Fruit fly (Drosophila melanogaster) whole organism, embryonic: ENCODE data around the gene Cpr62Bc.

Experiments
- Atf6 ChIP-seq: fragments of 200-800 bp; sonication (Bioruptor generic); IDR thresholded peaks from 2 replicates; pipeline ENCODE4 v1.3.6; 2022; ENCODE audit warnings: missing biosample characterization, missing genetic modification characterization
- Blimp-1 ChIP-seq: fragments of 200-800 bp; sonication (Bioruptor generic); optimal IDR thresholded peaks from 3 replicates; lab custom pipeline; 2018; ENCODE audit warnings: missing biosample characterization, missing genetic modification characterization, mild to moderate bottlenecking, moderate library complexity, missing genetic modification reagents
- CG10147 ChIP-seq: fragments of 200-800 bp; sonication (Bioruptor generic); optimal IDR thresholded peaks from 2 replicates; lab custom pipeline; 2019; ENCODE audit warnings: missing biosample characterization, mild to moderate bottlenecking, missing genetic modification characterization, moderate library complexity
- CG10565 ChIP-seq: fragments of 200-800 bp; sonication (Bioruptor generic); optimal IDR thresholded peaks from 3 replicates; lab custom pipeline; 2016; ENCODE audit warnings: missing biosample characterization, mild to moderate bottlenecking, missing genetic modification characterization
- CG11504 ChIP-seq: fragments of 200-800 bp; sonication (Bioruptor generic); optimal IDR thresholded peaks from 3 replicates; lab custom pipeline; 2019; ENCODE audit warnings: missing biosample characterization, mild to moderate bottlenecking, missing genetic modification characterization, moderate library complexity
- CG13424 ChIP-seq: fragments of 200-800 bp; sonication (Bioruptor generic); optimal IDR thresholded peaks from 2 replicates; lab custom pipeline; 2019; ENCODE audit warnings: missing biosample characterization, mild to moderate bottlenecking, missing genetic modification characterization, moderate library complexity
- CG13894 ChIP-seq: fragments of 200-800 bp; sonication (Bioruptor generic); optimal IDR thresholded peaks from 3 replicates; lab custom pipeline; 2018; ENCODE audit warnings: missing biosample characterization, mild to moderate bottlenecking, missing genetic modification characterization, moderate library complexity
- CG15479 ChIP-seq: fragments of 200-800 bp; sonication (Bioruptor generic); optimal IDR thresholded peaks from 3 replicates; lab custom pipeline; 2019; ENCODE audit warnings: missing biosample characterization, mild to moderate bottlenecking, missing genetic modification characterization, moderate library complexity
- CG1602 ChIP-seq: fragments of 200-800 bp; sonication (Bioruptor generic); optimal IDR thresholded peaks from 3 replicates; lab custom pipeline; 2016; ENCODE audit warnings: missing biosample characterization, missing genetic modification characterization
- CG17361 ChIP-seq: fragments of 200-800 bp; sonication (Bioruptor generic); IDR thresholded peaks from 3 replicates; pipeline ENCODE4 v1.3.6; 2022; ENCODE audit warnings: missing biosample characterization, missing genetic modification characterization
- CG43689 ChIP-seq: fragments of 200-800 bp; sonication (Bioruptor generic); IDR thresholded peaks from 2 replicates; pipeline ENCODE4 v1.3.6; 2022; ENCODE audit warnings: missing biosample characterization, missing genetic modification characterization
- CG4707 ChIP-seq: fragments of 200-800 bp; sonication (Bioruptor generic); optimal IDR thresholded peaks from 2 replicates; lab custom pipeline; 2018; ENCODE audit warnings: missing biosample characterization, mild to moderate bottlenecking, missing genetic modification characterization, moderate library complexity
- CG5245 ChIP-seq: fragments of 200-800 bp; sonication (Bioruptor generic); optimal IDR thresholded peaks from 3 replicates; lab custom pipeline; 2016; ENCODE audit warnings: missing biosample characterization, missing genetic modification characterization
- CG9876 ChIP-seq: fragments of 200-800 bp; sonication (Bioruptor generic); optimal IDR thresholded peaks from 2 replicates; lab custom pipeline; 2016; ENCODE audit warnings: missing biosample characterization, missing genetic modification characterization
- Dbx ChIP-seq: fragments of 200-800 bp; sonication (Bioruptor generic); IDR thresholded peaks from 3 replicates; pipeline ENCODE4 v1.3.6; 2022; ENCODE audit warnings: missing biosample characterization, missing genetic modification characterization
- Dek ChIP-seq: fragments of 200-800 bp; sonication (Bioruptor generic); optimal IDR thresholded peaks from 3 replicates; lab custom pipeline; 2019; ENCODE audit warnings: missing biosample characterization, mild to moderate bottlenecking, missing genetic modification characterization, moderate library complexity
- Dll ChIP-seq: fragments of 200-800 bp; sonication (Bioruptor generic); IDR thresholded peaks from 4 replicates; pipeline ENCODE4 v1.3.6; 2022; ENCODE audit warnings: missing biosample characterization, missing genetic modification characterization; ENCODE audit not compliant: partially characterized antibody
- Elba2 ChIP-seq: fragments of 200-800 bp; sonication (Bioruptor generic); optimal IDR thresholded peaks from 3 replicates; lab custom pipeline; 2016; ENCODE audit warnings: missing biosample characterization, missing genetic modification characterization
- Ets65A ChIP-seq: fragments of 200-800 bp; sonication (Bioruptor generic); peaks from one replicate; lab custom pipeline; 2016; ENCODE audit warnings: missing biosample characterization, missing genetic modification characterization
- Gsc ChIP-seq: fragments of 200-800 bp; sonication (Bioruptor generic); IDR thresholded peaks from 2 replicates; pipeline ENCODE4 v1.3.6; 2022; ENCODE audit warnings: missing biosample characterization, missing genetic modification characterization
- Hand ChIP-seq: fragments of 200-800 bp; sonication (Bioruptor generic); optimal IDR thresholded peaks from 2 replicates; lab custom pipeline; 2017; ENCODE audit warnings: mild to moderate bottlenecking, missing biosample characterization, missing genetic modification reagents, missing genetic modification characterization
- Hr39 ChIP-seq: fragments of >200 bp; optimal IDR thresholded peaks from 2 replicates; lab custom pipeline; 2017
- Hr51 ChIP-seq, 2 experiments: fragments of 200-800 bp; sonication (Bioruptor generic); optimal IDR thresholded peaks; 2 replicates in 1 of 2; 3 replicates in 1 of 2; lab custom pipeline; 2016 to 2018; ENCODE audit warnings: missing biosample characterization in 2 of 2, missing genetic modification characterization in 2 of 2, mild to moderate bottlenecking in 1 of 2, moderate library complexity in 1 of 2
- Meics ChIP-seq: fragments of 200-800 bp; sonication (Bioruptor generic); optimal IDR thresholded peaks from 2 replicates; lab custom pipeline; 2017; ENCODE audit warnings: missing biosample characterization, mild to moderate bottlenecking, missing genetic modification characterization
- Mes4 ChIP-seq: fragments of 200-800 bp; sonication (Bioruptor generic); optimal IDR thresholded peaks from 2 replicates; lab custom pipeline; 2016; ENCODE audit warnings: missing biosample characterization, missing genetic modification characterization
- NK7.1 ChIP-seq: fragments of 200-800 bp; sonication (Bioruptor generic); optimal IDR thresholded peaks from 3 replicates; lab custom pipeline; 2016; ENCODE audit warnings: missing biosample characterization, missing genetic modification characterization
- Sox100B ChIP-seq: fragments of 200-800 bp; sonication (Bioruptor generic); optimal IDR thresholded peaks from 3 replicates; lab custom pipeline; 2018; ENCODE audit warnings: missing biosample characterization, mild to moderate bottlenecking, missing genetic modification characterization
- Sry-δ ChIP-seq: fragments of 200-800 bp; sonication (Bioruptor generic); optimal IDR thresholded peaks from 2 replicates; lab custom pipeline; 2016; ENCODE audit warnings: missing biosample characterization, missing genetic modification characterization
- aop ChIP-seq: fragments of 200-800 bp; sonication (Bioruptor generic); IDR thresholded peaks from 2 replicates; pipeline ENCODE4 v1.3.6; 2022; ENCODE audit warnings: missing biosample characterization, missing genetic modification characterization
- ap ChIP-seq: fragments of 200-800 bp; sonication (Bioruptor generic); IDR thresholded peaks from 2 replicates; pipeline ENCODE4 v1.3.6; 2022; ENCODE audit warnings: missing biosample characterization, missing genetic modification characterization
- ash1 ChIP-seq: fragments of 200-800 bp; sonication (Bioruptor generic); optimal IDR thresholded peaks from 2 replicates; lab custom pipeline; 2018; ENCODE audit warnings: missing biosample characterization, mild to moderate bottlenecking, missing genetic modification characterization
- cg ChIP-seq: fragments of 200-800 bp; sonication (Bioruptor generic); optimal IDR thresholded peaks from 3 replicates; lab custom pipeline; 2019; ENCODE audit warnings: missing biosample characterization, mild to moderate bottlenecking, missing genetic modification characterization, moderate library complexity
- crol ChIP-seq: fragments of 200-800 bp; sonication (Bioruptor generic); IDR thresholded peaks from 2 replicates; pipeline ENCODE4 v1.3.6; 2022; ENCODE audit warnings: missing biosample characterization, missing genetic modification characterization
- dan ChIP-seq: fragments of 200-800 bp; sonication (Bioruptor generic); IDR thresholded peaks from 2 replicates; pipeline ENCODE4 v1.3.6; 2022; ENCODE audit warnings: missing biosample characterization, missing genetic modification characterization
- eyg ChIP-seq: fragments of 200-800 bp; sonication (Bioruptor generic); optimal IDR thresholded peaks from 3 replicates; lab custom pipeline; 2016; ENCODE audit warnings: missing biosample characterization, missing genetic modification characterization
- fd64A ChIP-seq: fragments of 200-800 bp; sonication (Bioruptor generic); optimal IDR thresholded peaks from 3 replicates; lab custom pipeline; 2018; ENCODE audit warnings: missing biosample characterization, mild to moderate bottlenecking, missing genetic modification characterization
- fd96Cb ChIP-seq: fragments of 200-800 bp; sonication (Bioruptor generic); optimal IDR thresholded peaks from 2 replicates; lab custom pipeline; 2018; ENCODE audit warnings: missing biosample characterization, mild to moderate bottlenecking, missing genetic modification characterization, moderate library complexity
- fru ChIP-seq: fragments of >200 bp; optimal IDR thresholded peaks from 2 replicates; lab custom pipeline; 2017
- ftz-f1 ChIP-seq: fragments of 200-800 bp; sonication (Bioruptor generic); optimal IDR thresholded peaks from 2 replicates; lab custom pipeline; 2016; ENCODE audit warnings: missing biosample characterization, missing genetic modification characterization
- gce ChIP-seq: fragments of 200-800 bp; sonication (Bioruptor generic); IDR thresholded peaks from 3 replicates; pipeline ENCODE4 v1.3.6; 2022; ENCODE audit warnings: missing biosample characterization, missing genetic modification characterization
- gsb ChIP-seq: fragments of 200-800 bp; sonication (Bioruptor generic); IDR thresholded peaks from 2 replicates; pipeline ENCODE4 v1.3.6; 2022; ENCODE audit warnings: missing biosample characterization, missing genetic modification characterization
- hb ChIP-seq: fragments of 200-800 bp; sonication (Bioruptor generic); IDR thresholded peaks from 3 replicates; pipeline ENCODE4 v1.3.6; 2022; ENCODE audit warnings: missing biosample characterization, missing genetic modification characterization; ENCODE audit not compliant: partially characterized antibody
- mirr ChIP-seq: fragments of 200-800 bp; sonication (Bioruptor generic); optimal IDR thresholded peaks from 3 replicates; lab custom pipeline; 2018; ENCODE audit warnings: missing biosample characterization, mild to moderate bottlenecking, missing genetic modification characterization
- psq ChIP-seq: fragments of 200-800 bp; sonication (Bioruptor generic); optimal IDR thresholded peaks from 2 replicates; lab custom pipeline; 2017; ENCODE audit warnings: missing biosample characterization, missing genetic modification characterization
- rib ChIP-seq: fragments of 200-800 bp; sonication (Bioruptor generic); IDR thresholded peaks from 2 replicates; pipeline ENCODE4 v1.3.6; 2022; ENCODE audit warnings: missing biosample characterization, missing genetic modification characterization
- shn ChIP-seq: fragments of 200-800 bp; sonication (Bioruptor generic); optimal IDR thresholded peaks from 3 replicates; lab custom pipeline; 2016; ENCODE audit warnings: missing biosample characterization, missing genetic modification characterization
- sim ChIP-seq: fragments of 200-800 bp; sonication (Bioruptor generic); IDR thresholded peaks from 2 replicates; pipeline ENCODE4 v1.3.6; 2022; ENCODE audit warnings: missing biosample characterization, missing genetic modification characterization
- stc ChIP-seq: fragments of 200-800 bp; sonication (Bioruptor generic); IDR thresholded peaks from 2 replicates; pipeline ENCODE4 v1.3.6; 2022; ENCODE audit warnings: missing biosample characterization, missing genetic modification characterization
- z ChIP-seq: fragments of 200-800 bp; sonication (Bioruptor generic); IDR thresholded peaks from 3 replicates; pipeline ENCODE4 v1.3.6; 2022; ENCODE audit warnings: missing biosample characterization, missing genetic modification characterization
- zfh1 ChIP-seq: fragments of 200-800 bp; sonication (Bioruptor generic); IDR thresholded peaks from 3 replicates; pipeline ENCODE4 v1.3.6; 2022; ENCODE audit warnings: missing biosample characterization, missing genetic modification characterization

The Cpr62Bc gene

dm6 chr3L:1880692-1881091 lies 38.8 kb upstream of the Cpr62Bc start (continued):
- TF ChIP-seq z (GFP tag; lab: Robert Waterston, UW) (no peak), gsb (no peak), CG13424 (tag; lab: Kevin White, UChicago) (no peak), Hr51 (GFP tag; optimal IDR thresholded peaks at IDR 0.05; lab: Kevin White, UChicago) (no peak)

- TF ChIP-seq Dll (GFP tag; lab: Robert Waterston, UW) (0 out of 4 replicates have a peak, but pooled peaks have one; percentile 39), CG9876 (GFP tag; lab: Kevin White, UChicago) (peak; percentile 18), psq (GFP tag; lab: Kevin White, UChicago) (peak; percentile 9), Mes4 (peak; percentile 52), crol (peak; percentile 24; the same call in 1 of the 2 replicates), CG10147 (GFP tag; lab: Kevin White, UChicago) (peak; percentile 66), eyg (GFP tag; lab: Kevin White, UChicago) (peak; percentile 46), sim (no peak), fd96Cb (tag; lab: Kevin White, UChicago) (peak; percentile 62), Atf6 (GFP tag; lab: Robert Waterston, UW) (peak; percentile 35), fd64A (GFP tag; lab: Kevin White, UChicago) (peak; percentile 37), Dbx (GFP tag; lab: Robert Waterston, UW) (peak; percentile 83), Hand (GFP tag; lab: Kevin White, UChicago) (no peak), ap (peak; percentile 52), hb (GFP tag; lab: Robert Waterston, UW) (no peak), Meics (GFP tag; lab: Kevin White, UChicago) (peak; percentile 72), ftz-f1 (GFP tag; lab: Kevin White, UChicago) (peak; percentile 20), Sox100B (GFP tag; lab: Kevin White, UChicago) (no peak), aop (GFP tag; lab: Robert Waterston, UW) (0 out of 2 replicates have a peak, but pooled peaks have one; percentile 26), CG43689 (GFP tag; lab: Robert Waterston, UW) (peak; percentile 15; the same call in 1 of the 2 replicates), CG10565 (GFP tag; lab: Kevin White, UChicago) (peak; percentile 13), Blimp-1 (GFP tag; lab: Kevin White, UChicago) (peak; percentile 72), stc (GFP tag; lab: Robert Waterston, UW) (peak; percentile 45; the same call in 1 of the 2 replicates), CG5245 (GFP tag; lab: Kevin White, UChicago) (peak; percentile 43), CG15479 (GFP tag; lab: Kevin White, UChicago) (peak; percentile 73), zfh1 (GFP tag; lab: Robert Waterston, UW) (peak; percentile 78), CG13894 (tag; lab: Kevin White, UChicago) (peak; percentile 49), Ets65A (GFP tag; lab: Kevin White, UChicago) (peak; percentile 89), mirr (no peak), Sry-δ (peak; percentile 61), cg (GFP tag; lab: Kevin White, UChicago) (no peak), rib (GFP tag; lab: Robert Waterston, UW) (peak; percentile 76; the same call in 1 of the 2 replicates), NK7.1 (peak; percentile 21), ash1 (no peak), CG4707 (peak; percentile 4), gce (GFP tag; lab: Robert Waterston, UW) (no peak), shn (GFP tag; lab: Kevin White, UChicago) (peak; percentile 66), dan (no peak), Gsc (GFP tag; lab: Robert Waterston, UW) (no peak), Hr39 (no peak), Dek (peak; percentile 57), CG11504 (tag; lab: Kevin White, UChicago) (peak; percentile 75), CG1602 (GFP tag; lab: Kevin White, UChicago) (peak; percentile 62), fru (no peak), CG17361 (GFP tag; lab: Robert Waterston, UW) (peak; percentile 73), Elba2 (GFP tag; lab: Kevin White, UChicago) (peak; percentile 67)
These were observed 34.3 kb upstream of the Cpr62Bc start, which contains the start of gene dre4 for dm6 chr3L:1876215-1876625. Gene dre4, minus strand, starts transcription at chr3L:1876312.
